Worm (Caenorhabditis elegans): ENCODE results near the gene Y69A2AL.2.

The Y69A2AL.2 gene

DNA sequence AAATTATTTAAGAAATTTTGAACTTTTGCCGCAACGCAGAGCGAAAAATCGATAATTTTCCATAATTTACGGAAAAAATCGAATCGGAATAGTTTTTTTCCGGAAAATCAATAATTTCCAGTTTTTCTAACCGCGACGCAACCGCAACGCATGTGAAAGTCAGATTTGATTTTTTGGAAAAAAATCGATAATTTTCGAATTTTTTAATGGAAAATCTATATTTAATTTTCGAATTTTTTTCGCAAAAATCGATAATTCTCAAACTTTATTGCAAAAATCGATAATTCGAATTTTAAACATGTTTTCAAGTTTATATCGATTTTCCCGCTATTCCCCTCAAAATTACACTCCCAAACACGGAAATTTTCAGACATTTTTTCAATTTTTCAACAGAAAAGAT lies 48.2 kb downstream of the Y69A2AL.2 start:
- TF ChIP-seq elt-1 (tag; optimal IDR thresholded peaks at IDR 0.05) (no peak), lin-39 (tag; optimal IDR thresholded peaks at IDR 0.05) (no peak), ceh-16 (tag; optimal IDR thresholded peaks at IDR 0.05) (no peak), Y55F3AM.14 (GFP tag; optimal IDR thresholded peaks at IDR 0.05) (no peak), nhr-12 (tag; optimal IDR thresholded peaks at IDR 0.05) (no peak), crh-2 (tag; optimal IDR thresholded peaks at IDR 0.05) (no peak), ztf-11 (tag; optimal IDR thresholded peaks at IDR 0.05) (no peak), R02D3.7 (tag; optimal IDR thresholded peaks at IDR 0.05) (no peak), alr-1 (tag; optimal IDR thresholded peaks at IDR 0.05) (no peak), C34F6.9 (tag; optimal IDR thresholded peaks at IDR 0.05) (no peak), mdl-1 (tag; optimal IDR thresholded peaks at IDR 0.05) (no peak), fos-1 (tag; optimal IDR thresholded peaks at IDR 0.05) (no peak), ztf-4 (tag; optimal IDR thresholded peaks at IDR 0.05) (no peak), nhr-10 (tag; optimal IDR thresholded peaks at IDR 0.05) (no peak), lin-11 (tag; optimal IDR thresholded peaks at IDR 0.05) (no peak), sma-9 (GFP tag; optimal IDR thresholded peaks at IDR 0.05) (no peak), sma-9 (tag; optimal IDR thresholded peaks at IDR 0.05) (no peak), nhr-129 (tag; optimal IDR thresholded peaks at IDR 0.05) (no peak)
